Fruit fly (Drosophila melanogaster): ENCODE results near the gene Fhos.

Fhos gene

dm6 chr3L:8841757-8842156 is 88.3 kb downstream of the Fhos start:
- no peak for TF ChIP-seq Crg-1 (GFP tag; optimal IDR thresholded peaks at IDR 0.05)
- no peak for TF ChIP-seq Mnt (GFP tag; optimal IDR thresholded peaks at IDR 0.05)
- no peak for TF ChIP-seq CG12768 (GFP tag; optimal IDR thresholded peaks at IDR 0.05)
- no peak for TF ChIP-seq CG7045 (GFP tag; optimal IDR thresholded peaks at IDR 0.05)
- TF ChIP-seq Hr96 (GFP tag; optimal IDR thresholded peaks at IDR 0.05) = no peak
- TF ChIP-seq cnc (optimal IDR thresholded peaks at IDR 0.05) = no peak
- TF ChIP-seq cic (GFP tag; optimal IDR thresholded peaks at IDR 0.05) = no peak
- no peak for TF ChIP-seq CG33017 (tag; optimal IDR thresholded peaks at IDR 0.05)
- TF ChIP-seq pad (GFP tag; optimal IDR thresholded peaks at IDR 0.05) = no peak
- TF ChIP-seq CG1620 (GFP tag; optimal IDR thresholded peaks at IDR 0.05) = no peak

dm6 chr3L:8842359-8842758 is 88.9 kb downstream of the Fhos start:
- TF ChIP-seq cic (GFP tag; optimal IDR thresholded peaks at IDR 0.05) (peak; percentile 3), Crg-1 (GFP tag; optimal IDR thresholded peaks at IDR 0.05) (no peak), CG12768 (GFP tag; optimal IDR thresholded peaks at IDR 0.05) (no peak), Hr96 (GFP tag; optimal IDR thresholded peaks at IDR 0.05) (peak; percentile 18), CG5204 (GFP tag; optimal IDR thresholded peaks at IDR 0.05) (no peak), CG1620 (GFP tag; optimal IDR thresholded peaks at IDR 0.05) (no peak), tj (GFP tag; optimal IDR thresholded peaks at IDR 0.05) (no peak), Clk (GFP tag; optimal IDR thresholded peaks at IDR 0.05) (no peak), CG11617 (GFP tag; optimal IDR thresholded peaks at IDR 0.05) (no peak), Mnt (GFP tag; optimal IDR thresholded peaks at IDR 0.05) (no peak), bab1 (GFP tag; optimal IDR thresholded peaks at IDR 0.05) (no peak), pad (GFP tag; optimal IDR thresholded peaks at IDR 0.05) (no peak), CG7045 (GFP tag; optimal IDR thresholded peaks at IDR 0.05) (no peak), cnc (optimal IDR thresholded peaks at IDR 0.05) (no peak), CG14711 (tag; optimal IDR thresholded peaks at IDR 0.05) (no peak)
